Fruit fly (Drosophila melanogaster): ENCODE measurements around the gene dpr9.

dm6 chr3R:15094218-15094928, 17.4 kb upstream of the dpr9 start:
- TF ChIP-seq CG8478 (optimal IDR thresholded peaks at IDR 0.05) (no peak), psq (optimal IDR thresholded peaks at IDR 0.05) (no peak), Dll (optimal IDR thresholded peaks at IDR 0.05) (no peak), pan (optimal IDR thresholded peaks at IDR 0.05) (no peak), usp (GFP tag; optimal IDR thresholded peaks at IDR 0.05) (no peak)

Data from whole organism.